Worm (Caenorhabditis elegans): ENCODE measurements around the gene lcmt-1.

- TF ChIP-seq ztf-29 (GFP tag; IDR thresholded peaks at IDR 0.05): no peak
- TF ChIP-seq T22C8.4 (GFP tag; IDR thresholded peaks at IDR 0.05): no peak
- no peak for TF ChIP-seq ztf-23 (GFP tag; IDR thresholded peaks at IDR 0.05)
- TF ChIP-seq flt-1 (GFP tag; IDR thresholded peaks at IDR 0.05): no peak
- TF ChIP-seq klf-2 (GFP tag; conservative IDR thresholded peaks at IDR 0.05): no peak
- TF ChIP-seq ref-1 (GFP tag; conservative IDR thresholded peaks at IDR 0.05): no peak
Observed at ce11 chrIII:4372894-4373293, 29.6 kb downstream of the lcmt-1 start.

Data from whole organism, midembryonic.